Worm (Caenorhabditis elegans) whole organism, young adult: ENCODE data around the gene miga-1.

ENCODE experiments used
- B0336.3 ChIP-seq: fragments of 200-800 bp; sonication (Bioruptor generic); IDR thresholded peaks from 2 replicates; pipeline ENCODE4 v1.3.6; 2022; ENCODE audit warnings: missing genetic modification characterization, missing compliant biosample characterization
- C06A6.2 ChIP-seq: fragments of 200-800 bp; sonication (Bioruptor generic); conservative IDR thresholded peaks from 2 replicates; pipeline ENCODE4 v1.3.6; 2022; ENCODE audit warnings: missing genetic modification characterization, missing compliant biosample characterization
- F37B4.10 ChIP-seq: fragments of 200-800 bp; sonication (Bioruptor generic); IDR thresholded peaks from 2 replicates; pipeline ENCODE4 v1.3.6; 2022; ENCODE audit warnings: missing genetic modification characterization, missing compliant biosample characterization
- Y53F4B.3 ChIP-seq: fragments of 200-800 bp; sonication (Bioruptor generic); IDR thresholded peaks from 2 replicates; pipeline ENCODE4 v1.3.6; 2022; ENCODE audit warnings: missing genetic modification reagents, missing genetic modification characterization, missing compliant biosample characterization
- aptf-3 ChIP-seq: fragments of 200-800 bp; sonication (Bioruptor generic); IDR thresholded peaks from 2 replicates; pipeline ENCODE4 v1.3.6; 2022; ENCODE audit warnings: missing genetic modification characterization, missing compliant biosample characterization
- bed-1 ChIP-seq: fragments of 200-800 bp; sonication (Bioruptor generic); IDR thresholded peaks from 2 replicates; pipeline ENCODE4 v1.3.6; 2022; ENCODE audit warnings: missing genetic modification reagents, missing genetic modification characterization, missing compliant biosample characterization
- dpl-1 ChIP-seq: fragments of 150-350 bp; optimal IDR thresholded peaks from 2 replicates; lab custom pipeline; 2014; ENCODE audit warnings: missing biosample characterization, missing genetic modification reagents, missing genetic modification characterization
- egl-18 ChIP-seq: fragments of 200-800 bp; sonication (Bioruptor generic); IDR thresholded peaks from 2 replicates; pipeline ENCODE4 v1.3.6; 2022; ENCODE audit warnings: missing genetic modification reagents, missing genetic modification characterization, missing compliant biosample characterization
- ets-4 ChIP-seq: fragments of 200-800 bp; sonication (Bioruptor generic); optimal IDR thresholded peaks from 2 replicates; lab custom pipeline; 2018; ENCODE audit warnings: mild to moderate bottlenecking, missing genetic modification characterization, missing compliant biosample characterization
- lin-35 ChIP-seq, 3 experiments: fragments of 150-350 bp in 2 of 3; sonication (generic microtip) in 1 of 3; optimal IDR thresholded peaks; 2 replicates each; lab custom pipeline; 2014 to 2018; ENCODE audit warnings: missing biosample characterization in 3 of 3, missing genetic modification characterization in 3 of 3, missing genetic modification reagents in 3 of 3
- pha-4 ChIP-seq: fragments of 150-350 bp; sonication (generic microtip); optimal IDR thresholded peaks from 2 replicates; lab custom pipeline; 2014; ENCODE audit warnings: missing biosample characterization, missing genetic modification reagents, missing genetic modification characterization
- snpc-3.4 ChIP-seq: sonication (generic microtip); optimal IDR thresholded peaks from 2 replicates; lab custom pipeline; 2017; ENCODE audit warnings: missing genetic modification characterization, mild to moderate bottlenecking, missing compliant biosample characterization, antibody characterized with exemption, moderate library complexity, missing genotype, missing genetic modification reagents
- ztf-25 ChIP-seq: fragments of 200-800 bp; sonication (Bioruptor generic); IDR thresholded peaks from 2 replicates; pipeline ENCODE4 v1.3.6; 2022; ENCODE audit warnings: missing genetic modification reagents, missing genetic modification characterization, missing compliant biosample characterization
- ztf-28 ChIP-seq: fragments of 200-800 bp; sonication (Bioruptor generic); IDR thresholded peaks from 2 replicates; pipeline ENCODE4 v1.3.6; 2022; ENCODE audit warnings: missing genetic modification reagents, missing genetic modification characterization, missing compliant biosample characterization

DNA sequence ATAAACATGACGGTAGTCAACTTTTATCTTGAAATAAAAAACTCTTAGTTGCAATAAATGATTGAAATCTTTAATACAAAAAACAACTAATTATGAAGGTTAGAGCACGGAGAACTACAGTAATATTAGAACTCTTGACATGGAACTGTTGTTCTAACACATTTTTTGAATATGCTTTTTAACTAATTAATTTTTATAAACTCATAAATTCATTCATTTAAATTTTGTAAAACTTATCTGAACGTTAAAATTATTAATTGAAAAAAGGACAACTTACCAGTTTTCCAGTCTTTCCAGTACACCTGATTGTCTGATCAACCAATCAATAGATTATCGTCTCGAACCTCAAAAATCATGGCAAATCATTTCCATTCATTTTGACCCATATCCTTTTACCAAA is 48.2 kb downstream of the miga-1 start, which contains the start of gene sqt-3:
- TF ChIP-seq bed-1 (GFP tag; lab: Robert Waterston, UW): no peak
- no peak for TF ChIP-seq dpl-1 (GFP tag; lab: Kevin White, UChicago)
- no peak for TF ChIP-seq Y53F4B.3 (GFP tag; lab: Robert Waterston, UW)
- no peak for TF ChIP-seq ztf-28 (GFP tag; lab: Robert Waterston, UW)
- TF ChIP-seq pha-4 (tag; lab: Kevin White, UChicago): no peak
- TF ChIP-seq F37B4.10 (GFP tag; lab: Robert Waterston, UW): no peak
- no peak for TF ChIP-seq egl-18 (GFP tag; lab: Robert Waterston, UW)
- no peak for TF ChIP-seq aptf-3 (GFP tag; lab: Robert Waterston, UW)
- TF ChIP-seq lin-35 (GFP tag; optimal IDR thresholded peaks at IDR 0.05; lab: Kevin White, UChicago): no peak
- no peak for TF ChIP-seq snpc-3.4 (tag; lab: Kevin White, UChicago)
- no peak for TF ChIP-seq ztf-25 (GFP tag; lab: Robert Waterston, UW)
- TF ChIP-seq B0336.3: no peak
- no peak for TF ChIP-seq ets-4 (GFP tag; lab: Kevin White, UChicago)
- TF ChIP-seq C06A6.2: no peak
